Worm (Caenorhabditis elegans) whole organism, L4 larva: Measurements from ENCODE around the gene F01D5.8.

Experiments
- D1046.2 ChIP-seq: fragments of 200-800 bp; sonication (Bioruptor generic); IDR thresholded peaks from 2 replicates; pipeline ENCODE4 v1.3.6; 2022; ENCODE audit warnings: missing genetic modification characterization, missing compliant biosample characterization
- F10B5.3 ChIP-seq: sonication (generic microtip); optimal IDR thresholded peaks from 2 replicates; lab custom pipeline; 2016; ENCODE audit warnings: mild to moderate bottlenecking, missing genetic modification characterization, missing compliant biosample characterization
- F37D6.2 ChIP-seq: sonication (generic microtip); optimal IDR thresholded peaks from 2 replicates; lab custom pipeline; 2016; ENCODE audit warnings: mild to moderate bottlenecking, missing genetic modification characterization, missing compliant biosample characterization
- R02D3.7 ChIP-seq: fragments of 150-350 bp; sonication (generic microtip); optimal IDR thresholded peaks from 3 replicates; lab custom pipeline; 2014; ENCODE audit warnings: missing biosample characterization, missing genetic modification characterization
- T26A8.4 ChIP-seq: fragments of 200-800 bp; sonication (Bioruptor generic); IDR thresholded peaks from 2 replicates; pipeline ENCODE4 v1.3.6; 2022; ENCODE audit warnings: missing genetic modification characterization, missing compliant biosample characterization
- Y48G9A.11 ChIP-seq: fragments of 200-800 bp; sonication (Bioruptor generic); IDR thresholded peaks from 2 replicates; pipeline ENCODE4 v1.3.6; 2022; ENCODE audit warnings: missing genetic modification reagents, missing genetic modification characterization, missing compliant biosample characterization
- Y75B8A.6 ChIP-seq: fragments of 200-800 bp; sonication (Bioruptor generic); IDR thresholded peaks from 2 replicates; pipeline ENCODE4 v1.3.6; 2022; ENCODE audit warnings: missing genetic modification reagents, missing genetic modification characterization, missing compliant biosample characterization
- ZK337.2 ChIP-seq: fragments of 200-800 bp; sonication (Bioruptor generic); IDR thresholded peaks from 2 replicates; pipeline ENCODE4 v1.3.6; 2022; ENCODE audit warnings: missing genetic modification reagents, missing genetic modification characterization, missing compliant biosample characterization
- ZK546.5 ChIP-seq, 2 experiments: sonication (generic microtip); optimal IDR thresholded peaks; 2 replicates each; lab custom pipeline; 2017; ENCODE audit warnings: missing biosample characterization in 2 of 2, missing genetic modification characterization in 2 of 2
- arid-1 ChIP-seq: fragments of 200-800 bp; sonication (Bioruptor generic); conservative IDR thresholded peaks from 2 replicates; pipeline ENCODE4 v1.3.6; 2022; ENCODE audit warnings: missing genetic modification reagents, missing genetic modification characterization, missing compliant biosample characterization
- ceh-28 ChIP-seq: fragments of 150-350 bp; optimal IDR thresholded peaks from 2 replicates; lab custom pipeline; 2014; ENCODE audit warnings: missing biosample characterization, missing genetic modification reagents, missing genetic modification characterization
- ceh-82 ChIP-seq: sonication (generic microtip); optimal IDR thresholded peaks from 2 replicates; lab custom pipeline; 2017; ENCODE audit warnings: missing biosample characterization, missing genetic modification characterization
- ces-1 ChIP-seq: fragments of 150-350 bp; sonication (generic microtip); optimal IDR thresholded peaks from 4 replicates; lab custom pipeline; 2014; ENCODE audit warnings: missing biosample characterization, missing genetic modification reagents, missing genetic modification characterization
- cey-2 ChIP-seq: sonication (generic microtip); optimal IDR thresholded peaks from 3 replicates; lab custom pipeline; 2017; ENCODE audit warnings: missing genetic modification characterization, mild to moderate bottlenecking, missing compliant biosample characterization, antibody characterized with exemption, borderline replicate concordance; ENCODE audit not compliant: insufficient read depth
- daf-19 ChIP-seq: fragments of 200-800 bp; sonication (Bioruptor generic); conservative IDR thresholded peaks from 2 replicates; pipeline ENCODE4 v1.3.6; 2022; ENCODE audit warnings: missing genetic modification characterization, missing compliant biosample characterization
- daf-8 ChIP-seq: fragments of 200-800 bp; sonication (Bioruptor generic); IDR thresholded peaks from 2 replicates; pipeline ENCODE4 v1.3.6; 2022; ENCODE audit warnings: missing genetic modification characterization, missing compliant biosample characterization
- dmd-6 ChIP-seq: fragments of 200-800 bp; sonication (Bioruptor generic); IDR thresholded peaks from 2 replicates; pipeline ENCODE4 v1.3.6; 2022; ENCODE audit warnings: missing genetic modification reagents, missing genetic modification characterization, missing compliant biosample characterization
- dve-1 ChIP-seq: sonication (generic microtip); optimal IDR thresholded peaks from 2 replicates; lab custom pipeline; 2017; ENCODE audit warnings: antibody characterized with exemption, mild to moderate bottlenecking, missing genetic modification characterization, missing compliant biosample characterization; ENCODE audit not compliant: insufficient read depth
- egl-27 ChIP-seq: sonication (generic microtip); optimal IDR thresholded peaks from 3 replicates; lab custom pipeline; 2017; ENCODE audit warnings: missing biosample characterization, missing genetic modification reagents, missing genetic modification characterization
- fkh-10 ChIP-seq: fragments of 150-350 bp; optimal IDR thresholded peaks from 2 replicates; lab custom pipeline; 2014; ENCODE audit warnings: missing biosample characterization, missing genetic modification reagents, missing genetic modification characterization
- fos-1 ChIP-seq: fragments of 150-350 bp; optimal IDR thresholded peaks from 2 replicates; lab custom pipeline; 2014; ENCODE audit warnings: missing biosample characterization, missing genetic modification characterization
- hif-1 ChIP-seq, 2 experiments: sonication (generic microtip); optimal IDR thresholded peaks; 2 replicates each; lab custom pipeline; 2016 to 2017; ENCODE audit warnings: missing compliant biosample characterization in 2 of 2, missing genetic modification characterization in 2 of 2, missing genetic modification reagents in 2 of 2, missing genotype in 2 of 2, mild to moderate bottlenecking in 1 of 2
- hlh-11 ChIP-seq: fragments of 200-800 bp; sonication (Bioruptor generic); optimal IDR thresholded peaks from 2 replicates; lab custom pipeline; 2018; ENCODE audit warnings: mild to moderate bottlenecking, missing genetic modification characterization, missing compliant biosample characterization
- jun-1 ChIP-seq: fragments of 150-350 bp; optimal IDR thresholded peaks from 2 replicates; lab custom pipeline; 2014; ENCODE audit warnings: missing biosample characterization, missing genetic modification reagents, missing genetic modification characterization
- lin-38 ChIP-seq: fragments of 200-800 bp; sonication (Bioruptor generic); IDR thresholded peaks from 2 replicates; pipeline ENCODE4 v1.3.6; 2022; ENCODE audit warnings: missing genetic modification reagents, missing genetic modification characterization, missing compliant biosample characterization
- madf-9 ChIP-seq: fragments of 200-800 bp; sonication (Bioruptor generic); conservative IDR thresholded peaks from 2 replicates; pipeline ENCODE4 v1.3.6; 2022; ENCODE audit warnings: missing genetic modification reagents, missing genetic modification characterization, missing compliant biosample characterization
- mdt-29 ChIP-seq: fragments of 200-800 bp; sonication (Bioruptor generic); IDR thresholded peaks from 2 replicates; pipeline ENCODE4 v1.3.6; 2022; ENCODE audit warnings: missing genetic modification reagents, missing genetic modification characterization, missing compliant biosample characterization
- mep-1 ChIP-seq: fragments of 150-350 bp; sonication (generic microtip); optimal IDR thresholded peaks from 3 replicates; lab custom pipeline; 2014; ENCODE audit warnings: missing biosample characterization, missing genetic modification characterization
- mxl-2 ChIP-seq: fragments of 200-800 bp; sonication (Bioruptor generic); conservative IDR thresholded peaks from 2 replicates; pipeline ENCODE4 v1.3.6; 2022; ENCODE audit warnings: missing genetic modification reagents, missing genetic modification characterization, missing compliant biosample characterization
- nhr-237 ChIP-seq: sonication (generic microtip); optimal IDR thresholded peaks from 2 replicates; lab custom pipeline; 2017; ENCODE audit warnings: missing biosample characterization, missing genetic modification characterization
- nhr-25 ChIP-seq: sonication (generic microtip); optimal IDR thresholded peaks from 2 replicates; lab custom pipeline; 2017; ENCODE audit warnings: missing genetic modification characterization, mild to moderate bottlenecking, missing compliant biosample characterization, antibody characterized with exemption, moderate library complexity, borderline replicate concordance; ENCODE audit not compliant: insufficient read depth
- nhr-42 ChIP-seq: fragments of 200-800 bp; sonication (Bioruptor generic); IDR thresholded peaks from 2 replicates; pipeline ENCODE4 v1.3.6; 2022; ENCODE audit warnings: missing genetic modification characterization, missing compliant biosample characterization
- nhr-48 ChIP-seq: sonication (generic microtip); optimal IDR thresholded peaks from 2 replicates; lab custom pipeline; 2016; ENCODE audit warnings: mild to moderate bottlenecking, missing genetic modification characterization, missing compliant biosample characterization
- nhr-77 ChIP-seq: fragments of 150-350 bp; optimal IDR thresholded peaks from 2 replicates; lab custom pipeline; 2014; ENCODE audit warnings: missing biosample characterization, missing genetic modification characterization
- pha-4 ChIP-seq, 2 experiments: fragments of 150-350 bp in 1 of 2; fragments of 200-800 bp in 1 of 2; sonication (Bioruptor generic) in 1 of 2; IDR thresholded peaks in 1 of 2; optimal IDR thresholded peaks in 1 of 2; 2 replicates each; pipeline versions ENCODE4 v1.3.6 to Lab custom; 2014 to 2022; ENCODE audit warnings: missing genetic modification characterization in 2 of 2, missing genetic modification reagents in 2 of 2, missing biosample characterization in 1 of 2, missing compliant biosample characterization in 1 of 2
- php-3 ChIP-seq: fragments of 200-800 bp; sonication (Bioruptor generic); IDR thresholded peaks from 2 replicates; pipeline ENCODE4 v1.3.6; 2022; ENCODE audit warnings: missing genetic modification reagents, missing genetic modification characterization, missing compliant biosample characterization
- rbr-2 ChIP-seq: sonication (generic microtip); optimal IDR thresholded peaks from 2 replicates; lab custom pipeline; 2016; ENCODE audit warnings: missing genotype, missing genetic modification characterization, missing compliant biosample characterization
- saeg-2 ChIP-seq: fragments of 200-800 bp; sonication (Bioruptor generic); IDR thresholded peaks from 2 replicates; pipeline ENCODE4 v1.3.6; 2022; ENCODE audit warnings: missing genetic modification reagents, missing genetic modification characterization, missing compliant biosample characterization
- sdz-12 ChIP-seq: fragments of 200-800 bp; sonication (Bioruptor generic); optimal IDR thresholded peaks from 2 replicates; lab custom pipeline; 2018; ENCODE audit warnings: mild to moderate bottlenecking, missing genetic modification characterization, missing compliant biosample characterization
- set-16 ChIP-seq: fragments of 200-800 bp; sonication (Bioruptor generic); IDR thresholded peaks from 2 replicates; pipeline ENCODE4 v1.3.6; 2022; ENCODE audit warnings: missing genetic modification reagents, missing genetic modification characterization, missing compliant biosample characterization
- snpc-1.2 ChIP-seq: fragments of 200-800 bp; sonication (Bioruptor generic); IDR thresholded peaks from 2 replicates; pipeline ENCODE4 v1.3.6; 2022; ENCODE audit warnings: missing genetic modification reagents, missing genetic modification characterization, missing compliant biosample characterization
- snpc-4 ChIP-seq: fragments of 150-350 bp; optimal IDR thresholded peaks from 2 replicates; lab custom pipeline; 2014; ENCODE audit warnings: missing biosample characterization, missing genetic modification characterization
- spr-1 ChIP-seq: sonication (generic microtip); optimal IDR thresholded peaks from 2 replicates; lab custom pipeline; 2016; ENCODE audit warnings: mild to moderate bottlenecking, missing genetic modification characterization, missing compliant biosample characterization
- spr-3 ChIP-seq: fragments of 200-800 bp; sonication (Bioruptor generic); optimal IDR thresholded peaks from 2 replicates; lab custom pipeline; 2018; ENCODE audit warnings: mild to moderate bottlenecking, missing genetic modification characterization, missing compliant biosample characterization
- tag-97 ChIP-seq: fragments of 200-800 bp; sonication (Bioruptor generic); IDR thresholded peaks from 2 replicates; pipeline ENCODE4 v1.3.6; 2022; ENCODE audit warnings: missing genetic modification characterization, missing compliant biosample characterization
- unc-39 ChIP-seq: sonication (generic microtip); optimal IDR thresholded peaks from 2 replicates; lab custom pipeline; 2017; ENCODE audit warnings: missing biosample characterization, missing genetic modification characterization
- unc-62 ChIP-seq, 3 experiments: fragments of 150-350 bp in 1 of 3; sonication (generic microtip); optimal IDR thresholded peaks in 2 of 3; peaks in 1 of 3; 1 replicate in 1 of 3; 2 replicates in 2 of 3; lab custom pipeline; 2014 to 2017; ENCODE audit warnings: missing biosample characterization in 3 of 3, missing genetic modification characterization in 3 of 3, missing genetic modification reagents in 3 of 3, missing genotype in 1 of 3
- zag-1 ChIP-seq: fragments of 150-350 bp; optimal IDR thresholded peaks from 2 replicates; lab custom pipeline; 2014; ENCODE audit warnings: missing biosample characterization, missing genetic modification characterization
- zfp-3 ChIP-seq: fragments of 200-800 bp; sonication (Bioruptor generic); conservative IDR thresholded peaks from 2 replicates; pipeline ENCODE4 v1.3.6; 2022; ENCODE audit warnings: missing genetic modification reagents, missing genetic modification characterization, missing compliant biosample characterization
- ztf-7 ChIP-seq: fragments of 150-350 bp; optimal IDR thresholded peaks from 2 replicates; lab custom pipeline; 2014; ENCODE audit warnings: missing biosample characterization, missing genetic modification characterization

F01D5.8 gene

DNA sequence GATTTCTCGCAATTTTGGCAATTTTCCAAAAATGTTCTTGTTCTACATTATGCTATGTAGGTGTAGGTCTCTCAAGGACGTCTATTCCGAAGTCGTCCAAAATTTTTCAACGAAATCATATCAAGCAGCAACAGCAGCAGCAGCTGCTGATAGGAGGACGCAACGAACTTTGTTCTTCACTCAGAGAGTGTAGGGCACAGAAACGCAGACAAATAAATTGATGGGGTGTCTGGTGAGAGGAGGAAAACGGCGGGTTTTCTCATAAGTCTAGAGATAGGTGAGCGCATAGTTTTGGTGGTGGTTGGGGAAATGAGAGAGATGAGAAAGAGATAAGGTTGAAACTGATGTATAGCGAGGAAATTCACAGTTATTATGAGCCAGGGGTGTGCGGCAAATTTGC lies 38.6 kb downstream of the F01D5.8 start (continued):
- no peak for TF ChIP-seq sdz-12
- TF ChIP-seq spr-1, result no peak
- no peak for TF ChIP-seq daf-8 (GFP tag; lab: Robert Waterston, UW)
- no peak for TF ChIP-seq snpc-1.2 (GFP tag; lab: Robert Waterston, UW)
- no peak for TF ChIP-seq cey-2 (tag; lab: Kevin White, UChicago)
- no peak for TF ChIP-seq spr-3 (GFP tag; lab: Kevin White, UChicago)
- no peak for TF ChIP-seq unc-39 (tag; lab: Kevin White, UChicago)
- TF ChIP-seq nhr-237 (tag; lab: Kevin White, UChicago), result no peak
- no peak for TF ChIP-seq zag-1 (tag; lab: Kevin White, UChicago)
- no peak for TF ChIP-seq fkh-10
- no peak for TF ChIP-seq saeg-2 (GFP tag; lab: Robert Waterston, UW)
- peak in 1 of 2 experiments; percentile 67 for TF ChIP-seq unc-62 (GFP tag; optimal IDR thresholded peaks at IDR 0.05 in 1 of 2; lab: Kevin White, UChicago)
- no peak for TF ChIP-seq unc-62 (tag; optimal IDR thresholded peaks at IDR 0.05; lab: Kevin White, UChicago)
- no peak; the same call in 1 of the 2 replicates for TF ChIP-seq T26A8.4 (GFP tag; lab: Robert Waterston, UW)
- TF ChIP-seq F10B5.3 (tag; lab: Kevin White, UChicago), result no peak
- no peak for TF ChIP-seq fos-1
- TF ChIP-seq daf-19, result no peak
- no peak for TF ChIP-seq mxl-2
- no peak for TF ChIP-seq rbr-2
- no peak for TF ChIP-seq ceh-28 (tag; lab: Kevin White, UChicago)
- TF ChIP-seq egl-27, result no peak
- no peak for TF ChIP-seq jun-1
- TF ChIP-seq ZK337.2 (GFP tag; lab: Robert Waterston, UW), result no peak
- TF ChIP-seq hlh-11 (tag; lab: Kevin White, UChicago), result peak; percentile 91
- no peak for TF ChIP-seq nhr-42 (GFP tag; lab: Robert Waterston, UW)
- peak; percentile 96 for TF ChIP-seq nhr-77 (tag; lab: Kevin White, UChicago)
- no peak for TF ChIP-seq D1046.2 (GFP tag; lab: Robert Waterston, UW)
- no peak for TF ChIP-seq tag-97 (GFP tag; lab: Robert Waterston, UW)
- no peak for TF ChIP-seq lin-38
- TF ChIP-seq ZK546.5 (tag; optimal IDR thresholded peaks at IDR 0.05; lab: Kevin White, UChicago), result no peak
- no peak for TF ChIP-seq set-16
- peak; percentile 12 for TF ChIP-seq mep-1 (tag; lab: Kevin White, UChicago)
- no peak for TF ChIP-seq snpc-4 (tag; lab: Kevin White, UChicago)
- no peak for TF ChIP-seq mdt-29
- TF ChIP-seq Y75B8A.6 (GFP tag; lab: Robert Waterston, UW), result no peak
- TF ChIP-seq Y48G9A.11 (GFP tag; lab: Robert Waterston, UW), result no peak
- no peak for TF ChIP-seq ztf-7 (tag; lab: Kevin White, UChicago)
- TF ChIP-seq nhr-25 (tag; lab: Kevin White, UChicago), result no peak
- no peak for TF ChIP-seq R02D3.7 (tag; lab: Kevin White, UChicago)
- TF ChIP-seq ces-1 (GFP tag; lab: Kevin White, UChicago), result no peak
- TF ChIP-seq php-3 (GFP tag; lab: Robert Waterston, UW), result no peak
- TF ChIP-seq F37D6.2 (tag; lab: Kevin White, UChicago), result no peak
- TF ChIP-seq madf-9 (GFP tag; lab: Robert Waterston, UW), result no peak
- TF ChIP-seq hif-1 (tag; optimal IDR thresholded peaks at IDR 0.05; lab: Kevin White, UChicago), result peak in 1 of 2 experiments; percentile 15
- no peak for TF ChIP-seq arid-1
- TF ChIP-seq dmd-6, result peak; percentile 92
- peak; percentile 66 for TF ChIP-seq dve-1 (tag; lab: Kevin White, UChicago)
- TF ChIP-seq ceh-82, result no peak
- TF ChIP-seq nhr-48, result peak; percentile 72
- TF ChIP-seq zfp-3 (GFP tag; lab: Robert Waterston, UW), result no peak
- no peak for TF ChIP-seq pha-4 (GFP tag; IDR thresholded peaks at IDR 0.05; lab: Robert Waterston, UW)
- TF ChIP-seq pha-4 (tag; optimal IDR thresholded peaks at IDR 0.05; lab: Kevin White, UChicago), result no peak
